Worm (Caenorhabditis elegans) whole organism, L2 larva: ENCODE results near the gene abu-15.
A peak's percentile ranks its signal among the peaks of the same experiment; 100 is the strongest.

ENCODE experiments used
- C34F6.9 ChIP-seq: fragments of 150-350 bp; optimal IDR thresholded peaks from 2 replicates; lab custom pipeline; 2014; ENCODE audit warnings: missing biosample characterization, missing genetic modification characterization
- F13H6.1 ChIP-seq: sonication (generic microtip); optimal IDR thresholded peaks from 2 replicates; lab custom pipeline; 2016; ENCODE audit warnings: missing genetic modification characterization, missing compliant biosample characterization
- R02D3.7 ChIP-seq: fragments of 150-350 bp; optimal IDR thresholded peaks from 2 replicates; lab custom pipeline; 2014; ENCODE audit warnings: missing biosample characterization, missing genetic modification characterization
- Y55F3AM.14 ChIP-seq: fragments of 200-800 bp; sonication (Bioruptor generic); optimal IDR thresholded peaks from 2 replicates; lab custom pipeline; 2018; ENCODE audit warnings: mild to moderate bottlenecking, missing genetic modification characterization, missing compliant biosample characterization
- ZK546.5 ChIP-seq: sonication (generic microtip); optimal IDR thresholded peaks from 2 replicates; lab custom pipeline; 2017; ENCODE audit warnings: missing biosample characterization, missing genetic modification characterization
- aly-2 ChIP-seq: fragments of 150-350 bp; optimal IDR thresholded peaks from 2 replicates; lab custom pipeline; 2014; ENCODE audit warnings: missing biosample characterization, missing genetic modification characterization
- ama-1 ChIP-seq: fragments of 150-350 bp; optimal IDR thresholded peaks from 2 replicates; lab custom pipeline; 2018; ENCODE audit warnings: inconsistent platforms
- blmp-1 ChIP-seq: sonication (generic microtip); optimal IDR thresholded peaks from 2 replicates; lab custom pipeline; 2017; ENCODE audit warnings: missing genetic modification characterization, mild to moderate bottlenecking, missing compliant biosample characterization, antibody characterized with exemption, moderate library complexity; ENCODE audit not compliant: insufficient read depth
- ceh-82 ChIP-seq: fragments of 150-350 bp; optimal IDR thresholded peaks from 2 replicates; lab custom pipeline; 2014; ENCODE audit warnings: missing biosample characterization, missing genetic modification characterization
- crh-2 ChIP-seq: sonication (generic microtip); optimal IDR thresholded peaks from 2 replicates; lab custom pipeline; 2017; ENCODE audit warnings: missing biosample characterization, missing genetic modification characterization
- egl-27 ChIP-seq: sonication (generic microtip); optimal IDR thresholded peaks from 3 replicates; lab custom pipeline; 2017; ENCODE audit warnings: missing biosample characterization, missing genetic modification reagents, missing genetic modification characterization
- elt-1 ChIP-seq: fragments of 150-350 bp; optimal IDR thresholded peaks from 2 replicates; lab custom pipeline; 2014; ENCODE audit warnings: missing biosample characterization, missing genetic modification characterization
- elt-3 ChIP-seq: sonication (generic microtip); optimal IDR thresholded peaks from 2 replicates; lab custom pipeline; 2017; ENCODE audit warnings: missing biosample characterization, missing genetic modification characterization
- fos-1 ChIP-seq: fragments of 150-350 bp; optimal IDR thresholded peaks from 2 replicates; lab custom pipeline; 2014; ENCODE audit warnings: missing biosample characterization, missing genetic modification characterization
- lin-11 ChIP-seq: fragments of 150-350 bp; sonication (generic microtip); optimal IDR thresholded peaks from 2 replicates; lab custom pipeline; 2014; ENCODE audit warnings: missing biosample characterization, missing genetic modification characterization, inconsistent platforms, mixed read lengths
- lin-13 ChIP-seq: fragments of 150-350 bp; optimal IDR thresholded peaks from 2 replicates; lab custom pipeline; 2014; ENCODE audit warnings: missing biosample characterization, missing genetic modification reagents, missing genetic modification characterization
- lin-39 ChIP-seq: fragments of 150-350 bp; optimal IDR thresholded peaks from 2 replicates; lab custom pipeline; 2014; ENCODE audit warnings: missing biosample characterization, missing genetic modification reagents, missing genetic modification characterization
- lsy-2 ChIP-seq, 2 experiments: fragments of 150-350 bp in 1 of 2; sonication (generic microtip) in 1 of 2; optimal IDR thresholded peaks; 2 replicates each; lab custom pipeline; 2014 to 2017; ENCODE audit warnings: missing biosample characterization in 2 of 2, missing genetic modification characterization in 2 of 2
- mab-5 ChIP-seq: fragments of 150-350 bp; optimal IDR thresholded peaks from 2 replicates; lab custom pipeline; 2014; ENCODE audit warnings: missing biosample characterization, missing genetic modification characterization
- mbf-1 ChIP-seq: sonication (generic microtip); optimal IDR thresholded peaks from 2 replicates; lab custom pipeline; 2017; ENCODE audit warnings: missing biosample characterization, missing genetic modification characterization
- mdl-1 ChIP-seq, 2 experiments: fragments of 150-350 bp in 1 of 2; sonication (generic microtip) in 1 of 2; optimal IDR thresholded peaks; 2 replicates each; lab custom pipeline; 2017; ENCODE audit warnings: missing biosample characterization in 2 of 2, missing genetic modification characterization in 2 of 2
- nhr-10 ChIP-seq: sonication (generic microtip); optimal IDR thresholded peaks from 2 replicates; lab custom pipeline; 2017; ENCODE audit warnings: missing biosample characterization, missing genetic modification characterization
- nhr-11 ChIP-seq: fragments of 150-350 bp; optimal IDR thresholded peaks from 2 replicates; lab custom pipeline; 2014; ENCODE audit warnings: missing biosample characterization, missing genetic modification characterization
- nhr-12 ChIP-seq: fragments of 150-350 bp; optimal IDR thresholded peaks from 2 replicates; lab custom pipeline; 2014; ENCODE audit warnings: missing biosample characterization, missing genetic modification characterization
- nhr-129 ChIP-seq: fragments of 150-350 bp; optimal IDR thresholded peaks from 2 replicates; lab custom pipeline; 2014; ENCODE audit warnings: missing biosample characterization, missing genetic modification characterization
- nhr-21 ChIP-seq: fragments of 150-350 bp; optimal IDR thresholded peaks from 2 replicates; lab custom pipeline; 2014; ENCODE audit warnings: missing biosample characterization, missing genetic modification characterization
- nhr-25 ChIP-seq: fragments of 150-350 bp; sonication (generic microtip); optimal IDR thresholded peaks from 3 replicates; lab custom pipeline; 2014; ENCODE audit warnings: missing biosample characterization, missing genetic modification characterization
- nhr-6 ChIP-seq: fragments of 150-350 bp; optimal IDR thresholded peaks from 2 replicates; lab custom pipeline; 2014; ENCODE audit warnings: missing biosample characterization, missing genetic modification characterization
- peb-1 ChIP-seq: fragments of 150-350 bp; optimal IDR thresholded peaks from 2 replicates; lab custom pipeline; 2014; ENCODE audit warnings: missing biosample characterization, missing genetic modification characterization
- sem-4 ChIP-seq: fragments of 150-350 bp; optimal IDR thresholded peaks from 2 replicates; lab custom pipeline; 2014; ENCODE audit warnings: missing biosample characterization, missing genetic modification reagents, missing genetic modification characterization
- sma-3 ChIP-seq: sonication (generic microtip); optimal IDR thresholded peaks from 2 replicates; lab custom pipeline; 2016; ENCODE audit warnings: missing genetic modification reagents, missing genetic modification characterization, missing compliant biosample characterization
- snpc-4 ChIP-seq: fragments of 150-350 bp; optimal IDR thresholded peaks from 2 replicates; lab custom pipeline; 2014; ENCODE audit warnings: missing biosample characterization, missing genetic modification characterization
- unc-39 ChIP-seq: fragments of 150-350 bp; optimal IDR thresholded peaks from 2 replicates; lab custom pipeline; 2014; ENCODE audit warnings: missing biosample characterization, missing genetic modification characterization
- unc-55 ChIP-seq: fragments of 150-350 bp; sonication (generic microtip); optimal IDR thresholded peaks from 3 replicates; lab custom pipeline; 2014; ENCODE audit warnings: missing biosample characterization, missing genetic modification reagents, missing genetic modification characterization
- unc-62 ChIP-seq: fragments of 150-350 bp; optimal IDR thresholded peaks from 2 replicates; lab custom pipeline; 2014; ENCODE audit warnings: missing biosample characterization, missing genetic modification reagents, missing genetic modification characterization
- zag-1 ChIP-seq: fragments of 150-350 bp; optimal IDR thresholded peaks from 2 replicates; lab custom pipeline; 2014; ENCODE audit warnings: missing biosample characterization, missing genetic modification characterization
- ztf-1 ChIP-seq: fragments of 200-800 bp; sonication (Bioruptor generic); conservative IDR thresholded peaks from 2 replicates; pipeline ENCODE4 v1.3.6; 2022; ENCODE audit warnings: missing genetic modification characterization, missing compliant biosample characterization
- ztf-4 ChIP-seq: fragments of 150-350 bp; optimal IDR thresholded peaks from 2 replicates; lab custom pipeline; 2014; ENCODE audit warnings: missing biosample characterization, missing genetic modification characterization

The abu-15 gene

ce11 chrV:5178051-5178450, 19.6 kb downstream of the abu-15 start:
- TF ChIP-seq lin-11 (tag; lab: Kevin White, UChicago) (no peak), sem-4 (tag; lab: Kevin White, UChicago) (no peak), sma-3 (GFP tag; lab: Kevin White, UChicago) (no peak), R02D3.7 (tag; lab: Kevin White, UChicago) (no peak), egl-27 (tag; lab: Kevin White, UChicago) (no peak), ceh-82 (tag; lab: Kevin White, UChicago) (no peak), zag-1 (tag; lab: Kevin White, UChicago) (no peak), nhr-11 (tag; lab: Kevin White, UChicago) (no peak), nhr-10 (tag; lab: Kevin White, UChicago) (no peak), mdl-1 (tag; optimal IDR thresholded peaks at IDR 0.05; lab: Kevin White, UChicago) (no peak), elt-1 (tag; lab: Kevin White, UChicago) (no peak), lin-39 (tag; lab: Kevin White, UChicago) (no peak), ztf-4 (tag; lab: Kevin White, UChicago) (no peak), nhr-21 (no peak)

ce11 chrV:5181612-5182011, 23.2 kb downstream of the abu-15 start, which contains the start of gene C03A7.2:
TSS of gene C03A7.2 (plus strand) at chrV:5181912.
- TF ChIP-seq unc-39 (tag; lab: Kevin White, UChicago) (no peak), unc-55 (GFP tag; lab: Kevin White, UChicago) (no peak), R02D3.7 (tag; lab: Kevin White, UChicago) (no peak), ama-1 (no peak), elt-3 (tag; lab: Kevin White, UChicago) (no peak), nhr-6 (tag; lab: Kevin White, UChicago) (no peak), aly-2 (tag; lab: Kevin White, UChicago) (no peak)

ce11 chrV:5192501-5192900, 34.1 kb downstream of the abu-15 start, which contains the start of gene C03A7.13:
TSS of gene C03A7.13 (minus strand) at chrV:5192543.
- TF ChIP-seq fos-1: peak; percentile 49
- TF ChIP-seq crh-2 (tag; lab: Kevin White, UChicago): no peak
- TF ChIP-seq lin-11 (tag; lab: Kevin White, UChicago): no peak
- TF ChIP-seq nhr-12 (tag; lab: Kevin White, UChicago): no peak
- no peak for TF ChIP-seq ceh-82 (tag; lab: Kevin White, UChicago)
- TF ChIP-seq ztf-4 (tag; lab: Kevin White, UChicago): no peak
- TF ChIP-seq, all 48 proteins: peak for 1

- TF ChIP-seq aly-2 (tag; lab: Kevin White, UChicago) (no peak), nhr-21 (no peak), unc-62 (GFP tag; lab: Kevin White, UChicago) (no peak), ztf-1 (GFP tag; lab: Robert Waterston, UW) (no peak), Y55F3AM.14 (GFP tag; lab: Kevin White, UChicago) (no peak), blmp-1 (tag; lab: Kevin White, UChicago) (no peak), unc-39 (tag; lab: Kevin White, UChicago) (no peak), lin-13 (GFP tag; lab: Kevin White, UChicago) (no peak), egl-27 (tag; lab: Kevin White, UChicago) (no peak), nhr-25 (tag; lab: Kevin White, UChicago) (no peak), unc-55 (GFP tag; lab: Kevin White, UChicago) (no peak)
These were observed 36.1 kb downstream of the abu-15 start, which contains the start of gene abu-8 for ce11 chrV:5194508-5194907. TSS of gene abu-8 (minus strand) at chrV:5194608.

ce11 chrV:5198240-5198639, 39.8 kb downstream of the abu-15 start, which contains the start of gene Y47A7.2:
TSS of gene Y47A7.2 (minus strand) at chrV:5198340.
- no peak for TF ChIP-seq elt-1 (tag; lab: Kevin White, UChicago)
- no peak for TF ChIP-seq ztf-1 (GFP tag; lab: Robert Waterston, UW)
- TF ChIP-seq aly-2 (tag; lab: Kevin White, UChicago): no peak
- TF ChIP-seq nhr-129: no peak
- no peak for TF ChIP-seq sma-3 (GFP tag; lab: Kevin White, UChicago)
- TF ChIP-seq nhr-10 (tag; lab: Kevin White, UChicago): no peak
- TF ChIP-seq R02D3.7 (tag; lab: Kevin White, UChicago): no peak
- TF ChIP-seq C34F6.9: no peak
- no peak for TF ChIP-seq mbf-1 (tag; lab: Kevin White, UChicago)
- TF ChIP-seq nhr-12 (tag; lab: Kevin White, UChicago): no peak
- no peak for TF ChIP-seq snpc-4 (tag; lab: Kevin White, UChicago)
- no peak for TF ChIP-seq ZK546.5 (tag; lab: Kevin White, UChicago)
- TF ChIP-seq unc-39 (tag; lab: Kevin White, UChicago): no peak
- no peak for TF ChIP-seq F13H6.1 (tag; lab: Kevin White, UChicago)
- no peak for TF ChIP-seq lsy-2 (tag; optimal IDR thresholded peaks at IDR 0.05; lab: Kevin White, UChicago)
- TF ChIP-seq ama-1: no peak
- TF ChIP-seq peb-1: no peak
- TF ChIP-seq mab-5: no peak
